Worm (Caenorhabditis elegans): Measurements from ENCODE around the gene W05H9.2.

DNA sequence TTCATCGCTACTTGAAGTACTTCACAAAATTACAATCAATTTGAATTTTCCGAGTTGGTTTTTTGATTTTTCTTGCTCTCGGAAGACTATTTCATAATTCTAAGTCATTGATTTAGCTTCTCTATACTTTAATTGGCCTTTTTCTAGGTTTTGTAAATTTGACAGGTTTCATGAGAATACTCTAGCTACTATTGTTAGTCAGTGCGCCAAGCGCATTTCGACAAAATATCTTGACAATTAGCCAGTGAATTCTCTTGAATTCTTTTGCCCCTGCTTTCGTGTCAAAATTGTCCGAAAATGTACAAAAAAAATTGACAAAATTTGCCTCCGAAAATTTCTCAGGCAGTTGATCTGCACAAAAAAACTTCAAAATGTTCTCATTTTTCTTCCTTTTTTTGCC, 13.7 kb upstream of the W05H9.2 start:
- TF ChIP-seq nhr-11 (tag; optimal IDR thresholded peaks at IDR 0.05) (no peak), nfya-1 (tag; optimal IDR thresholded peaks at IDR 0.05; ENCODE audit: insufficient read depth) (no peak), ceh-82 (tag; optimal IDR thresholded peaks at IDR 0.05) (no peak)

Measured in whole organism, L3 larva.